Worm (Caenorhabditis elegans) whole organism, late embryonic: Measurements from ENCODE around the gene clec-231.
A peak's percentile ranks its signal among the peaks of the same experiment; 100 is the strongest.

Experiments used
- K02D7.2 ChIP-seq: sonication (generic microtip); optimal IDR thresholded peaks from 2 replicates; lab custom pipeline; 2017; ENCODE audit warnings: mild to moderate bottlenecking, missing genetic modification characterization, missing compliant biosample characterization
- K09A11.1 ChIP-seq: sonication (generic microtip); optimal IDR thresholded peaks from 2 replicates; lab custom pipeline; 2017; ENCODE audit warnings: antibody characterized with exemption, mild to moderate bottlenecking, missing genetic modification characterization, missing compliant biosample characterization; ENCODE audit not compliant: insufficient read depth
- T23F11.4 ChIP-seq: fragments of 200-800 bp; sonication (Bioruptor generic); optimal IDR thresholded peaks from 2 replicates; lab custom pipeline; 2018; ENCODE audit warnings: mild to moderate bottlenecking, missing genetic modification characterization, missing compliant biosample characterization
- ahr-1 ChIP-seq: sonication (generic microtip); optimal IDR thresholded peaks from 2 replicates; lab custom pipeline; 2016; ENCODE audit warnings: missing genetic modification characterization, missing compliant biosample characterization
- ceh-14 ChIP-seq: sonication (generic microtip); optimal IDR thresholded peaks from 2 replicates; lab custom pipeline; 2016; ENCODE audit warnings: missing genotype, missing genetic modification characterization, missing compliant biosample characterization
- ceh-22 ChIP-seq: sonication (generic microtip); optimal IDR thresholded peaks from 2 replicates; lab custom pipeline; 2017; ENCODE audit warnings: missing biosample characterization, missing genetic modification characterization
- ceh-30 ChIP-seq: fragments of 150-350 bp; optimal IDR thresholded peaks from 2 replicates; lab custom pipeline; 2014; ENCODE audit warnings: missing biosample characterization, missing genetic modification characterization
- ceh-34 ChIP-seq: sonication (generic microtip); optimal IDR thresholded peaks from 2 replicates; lab custom pipeline; 2016; ENCODE audit warnings: mild to moderate bottlenecking, missing genetic modification characterization, missing compliant biosample characterization
- ceh-45 ChIP-seq: fragments of 200-800 bp; sonication (Bioruptor generic); IDR thresholded peaks from 2 replicates; pipeline ENCODE4 v1.3.6; 2022; ENCODE audit warnings: missing genetic modification reagents, missing genetic modification characterization, missing compliant biosample characterization
- ceh-9 ChIP-seq: sonication (generic microtip); optimal IDR thresholded peaks from 2 replicates; lab custom pipeline; 2016; ENCODE audit warnings: mild to moderate bottlenecking, missing genetic modification characterization, inconsistent platforms, missing compliant biosample characterization
- dve-1 ChIP-seq: sonication (generic microtip); optimal IDR thresholded peaks from 2 replicates; lab custom pipeline; 2017; ENCODE audit warnings: antibody characterized with exemption, mild to moderate bottlenecking, missing genetic modification characterization, missing compliant biosample characterization
- elt-2 ChIP-seq: sonication (generic microtip); optimal IDR thresholded peaks from 2 replicates; lab custom pipeline; 2016; ENCODE audit warnings: missing genetic modification reagents, missing genetic modification characterization, missing compliant biosample characterization
- elt-4 ChIP-seq: sonication (generic microtip); optimal IDR thresholded peaks from 2 replicates; lab custom pipeline; 2016; ENCODE audit warnings: missing genetic modification characterization, missing compliant biosample characterization
- fax-1 ChIP-seq: sonication (generic microtip); optimal IDR thresholded peaks from 2 replicates; lab custom pipeline; 2016; ENCODE audit warnings: missing genotype, missing genetic modification characterization, missing compliant biosample characterization
- fkh-10 ChIP-seq: fragments of 150-350 bp; optimal IDR thresholded peaks from 2 replicates; lab custom pipeline; 2014; ENCODE audit warnings: missing biosample characterization, missing genetic modification reagents, missing genetic modification characterization
- fkh-6 ChIP-seq: sonication (generic microtip); optimal IDR thresholded peaks from 2 replicates; lab custom pipeline; 2016; ENCODE audit warnings: missing genetic modification characterization, missing compliant biosample characterization
- hlh-13 ChIP-seq: fragments of 200-800 bp; sonication (Bioruptor generic); optimal IDR thresholded peaks from 2 replicates; lab custom pipeline; 2018; ENCODE audit warnings: mild to moderate bottlenecking, missing genetic modification characterization, missing compliant biosample characterization
- hlh-15 ChIP-seq: sonication (generic microtip); optimal IDR thresholded peaks from 2 replicates; lab custom pipeline; 2016; ENCODE audit warnings: missing genetic modification characterization, missing compliant biosample characterization
- lin-11 ChIP-seq: fragments of 200-800 bp; sonication (Bioruptor generic); optimal IDR thresholded peaks from 2 replicates; lab custom pipeline; 2018; ENCODE audit warnings: mild to moderate bottlenecking, missing genetic modification characterization, missing compliant biosample characterization
- madf-2 ChIP-seq: sonication (generic microtip); optimal IDR thresholded peaks from 2 replicates; lab custom pipeline; 2017; ENCODE audit warnings: missing genetic modification characterization, missing compliant biosample characterization
- nfya-1 ChIP-seq: sonication (generic microtip); optimal IDR thresholded peaks from 2 replicates; lab custom pipeline; 2017; ENCODE audit warnings: missing genetic modification characterization, mild to moderate bottlenecking, missing compliant biosample characterization, antibody characterized with exemption, moderate library complexity
- nhr-232 ChIP-seq: sonication (generic microtip); optimal IDR thresholded peaks from 2 replicates; lab custom pipeline; 2016; ENCODE audit warnings: missing genetic modification characterization, missing compliant biosample characterization
- pha-2 ChIP-seq: sonication (generic microtip); optimal IDR thresholded peaks from 2 replicates; lab custom pipeline; 2017; ENCODE audit warnings: mild to moderate bottlenecking, missing genetic modification characterization, missing compliant biosample characterization
- ref-2 ChIP-seq: sonication (generic microtip); optimal IDR thresholded peaks from 2 replicates; lab custom pipeline; 2016; ENCODE audit warnings: missing genetic modification characterization, missing compliant biosample characterization
- rnt-1 ChIP-seq: sonication (generic microtip); optimal IDR thresholded peaks from 2 replicates; lab custom pipeline; 2016; ENCODE audit warnings: missing genetic modification characterization, missing compliant biosample characterization
- sdc-2 ChIP-seq: sonication (generic microtip); optimal IDR thresholded peaks from 2 replicates; lab custom pipeline; 2016; ENCODE audit warnings: missing genotype, missing genetic modification characterization, missing compliant biosample characterization
- sox-2 ChIP-seq: fragments of 200-800 bp; sonication (Bioruptor generic); IDR thresholded peaks from 2 replicates; pipeline ENCODE4 v1.3.6; 2022; ENCODE audit warnings: missing genetic modification reagents, missing genetic modification characterization, missing compliant biosample characterization
- syd-9 ChIP-seq: sonication (generic microtip); optimal IDR thresholded peaks from 2 replicates; lab custom pipeline; 2016; ENCODE audit warnings: mild to moderate bottlenecking, missing genetic modification characterization, moderate library complexity, missing compliant biosample characterization
- tbx-2 ChIP-seq: sonication (generic microtip); optimal IDR thresholded peaks from 2 replicates; lab custom pipeline; 2016; ENCODE audit warnings: missing genetic modification characterization, missing compliant biosample characterization
- unc-3 ChIP-seq, 2 experiments: fragments of 200-800 bp in 1 of 2; sonication (Bioruptor generic) in 1 of 2; sonication (generic microtip) in 1 of 2; conservative IDR thresholded peaks in 1 of 2; optimal IDR thresholded peaks in 1 of 2; 2 replicates each; pipeline versions ENCODE4 v1.3.6 to Lab custom; 2016 to 2022; ENCODE audit warnings: missing compliant biosample characterization in 2 of 2, missing genetic modification characterization in 2 of 2, missing genetic modification reagents in 1 of 2
- unc-86 ChIP-seq: sonication (generic microtip); optimal IDR thresholded peaks from 2 replicates; lab custom pipeline; 2016; ENCODE audit warnings: missing genetic modification characterization, missing compliant biosample characterization
- zip-5 ChIP-seq: sonication (generic microtip); optimal IDR thresholded peaks from 2 replicates; lab custom pipeline; 2016; ENCODE audit warnings: missing genetic modification characterization, missing compliant biosample characterization

clec-231 gene

DNA sequence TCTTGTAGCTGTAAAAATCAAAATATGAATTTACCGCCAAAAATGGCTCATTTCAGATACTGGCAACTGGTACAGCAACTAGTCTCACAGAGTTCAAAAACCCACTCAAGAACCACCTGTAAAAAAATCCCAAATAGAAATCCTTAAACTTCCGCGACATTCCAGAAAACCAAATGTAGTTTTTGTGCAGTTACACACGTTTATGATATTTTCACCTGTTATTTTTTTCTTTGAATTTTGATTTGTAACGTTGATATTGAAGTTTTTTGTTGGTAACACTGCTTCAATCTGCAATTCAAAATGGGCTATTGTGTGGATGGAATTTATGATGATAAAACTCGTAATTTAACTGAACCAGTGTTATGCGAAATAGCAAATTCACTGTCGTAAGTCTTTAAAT is 17.7 kb downstream of the clec-231 start, which contains the start of gene srw-113:
TSS of gene srw-113 (plus strand) at position 301 of the 400 bp plus-strand sequence.
- no peak for TF ChIP-seq nfya-1
- no peak for TF ChIP-seq elt-4
- TF ChIP-seq syd-9 (tag; lab: Kevin White, UChicago) = no peak
- no peak for TF ChIP-seq pha-2 (tag; lab: Kevin White, UChicago)
- TF ChIP-seq elt-2 (tag; lab: Kevin White, UChicago) = no peak
- no peak for TF ChIP-seq ceh-30 (tag; lab: Kevin White, UChicago)
- no peak for TF ChIP-seq K09A11.1

ce11 chrV:15330314-15330713 is 20.2 kb downstream of the clec-231 start, which contains the start of gene srh-295:
TSS of gene srh-295 (plus strand) at chrV:15330614.
- TF ChIP-seq hlh-13 (GFP tag; lab: Kevin White, UChicago) (no peak), ceh-22 (tag; lab: Kevin White, UChicago) (no peak), ref-2 (tag; lab: Kevin White, UChicago) (no peak), ceh-30 (tag; lab: Kevin White, UChicago) (no peak), sdc-2 (tag; lab: Kevin White, UChicago) (no peak), ceh-45 (GFP tag; lab: Robert Waterston, UW) (no peak), fkh-10 (no peak), pha-2 (tag; lab: Kevin White, UChicago) (no peak), rnt-1 (tag; lab: Kevin White, UChicago) (no peak), ceh-9 (tag; lab: Kevin White, UChicago) (no peak), lin-11 (tag; lab: Kevin White, UChicago) (no peak), ahr-1 (tag; lab: Kevin White, UChicago) (no peak), nhr-232 (tag; lab: Kevin White, UChicago) (no peak), madf-2 (tag; lab: Kevin White, UChicago) (no peak)

ce11 chrV:15327745-15328447 is 22.6 kb downstream of the clec-231 start, which contains the start of gene ZK1037.6:
TSS of gene ZK1037.6 (minus strand) at chrV:15327795.
- no peak for TF ChIP-seq fkh-10
- no peak for TF ChIP-seq lin-11 (tag; lab: Kevin White, UChicago)
- no peak for TF ChIP-seq pha-2 (tag; lab: Kevin White, UChicago)
- no peak for TF ChIP-seq K02D7.2 (tag; lab: Kevin White, UChicago)
- no peak for TF ChIP-seq nfya-1
- TF ChIP-seq unc-3 (GFP tag; conservative IDR thresholded peaks at IDR 0.05; lab: Robert Waterston, UW) = no peak
- TF ChIP-seq unc-3 (tag; optimal IDR thresholded peaks at IDR 0.05; lab: Kevin White, UChicago) = no peak
- TF ChIP-seq dve-1 = no peak
- no peak for TF ChIP-seq zip-5 (tag; lab: Kevin White, UChicago)
- TF ChIP-seq hlh-15 (tag; lab: Kevin White, UChicago) = no peak
- no peak for TF ChIP-seq fkh-6 (tag; lab: Kevin White, UChicago)
- TF ChIP-seq ahr-1 (tag; lab: Kevin White, UChicago) = no peak
- TF ChIP-seq ceh-34 (tag; lab: Kevin White, UChicago) = no peak
- TF ChIP-seq unc-86 (tag; lab: Kevin White, UChicago) = no peak
- TF ChIP-seq fax-1 = no peak
- TF ChIP-seq sox-2 (GFP tag; lab: Robert Waterston, UW) = no peak
- TF ChIP-seq rnt-1 (tag; lab: Kevin White, UChicago) = no peak
- TF ChIP-seq ceh-14 (tag; lab: Kevin White, UChicago) = no peak
- TF ChIP-seq hlh-13 (GFP tag; lab: Kevin White, UChicago) = no peak
- no peak for TF ChIP-seq T23F11.4
- no peak for TF ChIP-seq sdc-2 (tag; lab: Kevin White, UChicago)

- TF ChIP-seq T23F11.4 = no peak
- peak; percentile 85 for TF ChIP-seq elt-2 (tag; lab: Kevin White, UChicago)
- no peak for TF ChIP-seq sdc-2 (tag; lab: Kevin White, UChicago)
- no peak for TF ChIP-seq ceh-34 (tag; lab: Kevin White, UChicago)
- no peak for TF ChIP-seq tbx-2
Observed at ce11 chrV:15323417-15323816, 27.1 kb downstream of the clec-231 start.
